Worm (Caenorhabditis elegans) whole organism, young adult: Measurements from ENCODE around the gene ptr-1.

Source experiments
- C06A6.2 ChIP-seq: fragments of 200-800 bp; sonication (Bioruptor generic); conservative IDR thresholded peaks from 2 replicates; pipeline ENCODE4 v1.3.6; 2022; ENCODE audit warnings: missing genetic modification characterization, missing compliant biosample characterization
- C17E4.6 ChIP-seq: fragments of 200-800 bp; sonication (Bioruptor generic); IDR thresholded peaks from 2 replicates; pipeline ENCODE4 v1.3.6; 2022; ENCODE audit warnings: missing genetic modification reagents, missing genetic modification characterization, missing compliant biosample characterization
- F37B4.10 ChIP-seq: fragments of 200-800 bp; sonication (Bioruptor generic); IDR thresholded peaks from 2 replicates; pipeline ENCODE4 v1.3.6; 2022; ENCODE audit warnings: missing genetic modification characterization, missing compliant biosample characterization
- F52B5.7 ChIP-seq: sonication (generic microtip); optimal IDR thresholded peaks from 2 replicates; lab custom pipeline; 2016; ENCODE audit warnings: mild to moderate bottlenecking, missing genetic modification characterization, missing compliant biosample characterization
- K11D2.4 ChIP-seq: fragments of 200-800 bp; sonication (Bioruptor generic); IDR thresholded peaks from 2 replicates; pipeline ENCODE4 v1.3.6; 2022; ENCODE audit warnings: missing genetic modification reagents, missing genetic modification characterization, missing compliant biosample characterization
- Y53F4B.3 ChIP-seq: fragments of 200-800 bp; sonication (Bioruptor generic); IDR thresholded peaks from 2 replicates; pipeline ENCODE4 v1.3.6; 2022; ENCODE audit warnings: missing genetic modification reagents, missing genetic modification characterization, missing compliant biosample characterization
- akir-1 ChIP-seq: fragments of 200-800 bp; sonication (Bioruptor generic); optimal IDR thresholded peaks from 2 replicates; lab custom pipeline; 2018; ENCODE audit warnings: mild to moderate bottlenecking, missing genetic modification characterization, moderate library complexity, missing compliant biosample characterization
- aptf-2 ChIP-seq: fragments of 200-800 bp; sonication (Bioruptor generic); conservative IDR thresholded peaks from 2 replicates; pipeline ENCODE4 v1.3.6; 2022; ENCODE audit warnings: missing genetic modification reagents, missing genetic modification characterization, missing compliant biosample characterization
- aptf-3 ChIP-seq: fragments of 200-800 bp; sonication (Bioruptor generic); IDR thresholded peaks from 2 replicates; pipeline ENCODE4 v1.3.6; 2022; ENCODE audit warnings: missing genetic modification characterization, missing compliant biosample characterization
- athp-1 ChIP-seq: sonication (generic microtip); optimal IDR thresholded peaks from 2 replicates; lab custom pipeline; 2017; ENCODE audit warnings: mild to moderate bottlenecking, missing genetic modification characterization, missing compliant biosample characterization
- attf-6 ChIP-seq: fragments of 200-800 bp; sonication (Bioruptor generic); IDR thresholded peaks from 2 replicates; pipeline ENCODE4 v1.3.6; 2022; ENCODE audit warnings: missing genetic modification reagents, missing genetic modification characterization, missing compliant biosample characterization
- ceh-27 ChIP-seq: fragments of 200-800 bp; sonication (Bioruptor generic); optimal IDR thresholded peaks from 2 replicates; lab custom pipeline; 2018; ENCODE audit warnings: mild to moderate bottlenecking, missing genetic modification characterization, moderate library complexity, missing compliant biosample characterization
- ceh-91 ChIP-seq: fragments of 200-800 bp; sonication (Bioruptor generic); IDR thresholded peaks from 2 replicates; pipeline ENCODE4 v1.3.6; 2022; ENCODE audit warnings: missing genetic modification reagents, missing genetic modification characterization, missing compliant biosample characterization
- die-1 ChIP-seq: sonication (generic microtip); optimal IDR thresholded peaks from 2 replicates; lab custom pipeline; 2016; ENCODE audit warnings: missing genotype, mild to moderate bottlenecking, missing genetic modification characterization, missing compliant biosample characterization
- efl-1 ChIP-seq: fragments of 150-350 bp; optimal IDR thresholded peaks from 2 replicates; lab custom pipeline; 2014; ENCODE audit warnings: missing biosample characterization, missing genetic modification reagents, missing genetic modification characterization
- egl-18 ChIP-seq: fragments of 200-800 bp; sonication (Bioruptor generic); IDR thresholded peaks from 2 replicates; pipeline ENCODE4 v1.3.6; 2022; ENCODE audit warnings: missing genetic modification reagents, missing genetic modification characterization, missing compliant biosample characterization
- gei-17 ChIP-seq: fragments of 200-800 bp; sonication (Bioruptor generic); optimal IDR thresholded peaks from 2 replicates; lab custom pipeline; 2018; ENCODE audit warnings: mild to moderate bottlenecking, missing genetic modification characterization, missing compliant biosample characterization
- him-1 ChIP-seq: sonication (generic microtip); optimal IDR thresholded peaks from 2 replicates; lab custom pipeline; 2016; ENCODE audit warnings: missing genotype, missing genetic modification reagents, missing genetic modification characterization, missing compliant biosample characterization
- hmg-1.2 ChIP-seq: fragments of 200-800 bp; sonication (Bioruptor generic); IDR thresholded peaks from 2 replicates; pipeline ENCODE4 v1.3.6; 2022; ENCODE audit warnings: missing genetic modification reagents, missing genetic modification characterization, missing compliant biosample characterization
- hsf-1 ChIP-seq: fragments of 200-800 bp; sonication (Bioruptor generic); IDR thresholded peaks from 2 replicates; pipeline ENCODE4 v1.3.6; 2022; ENCODE audit warnings: missing genetic modification reagents, missing genetic modification characterization, missing compliant biosample characterization
- lin-54 ChIP-seq: fragments of 200-800 bp; sonication (Bioruptor generic); optimal IDR thresholded peaks from 2 replicates; lab custom pipeline; 2018; ENCODE audit warnings: mild to moderate bottlenecking, missing genetic modification characterization, missing compliant biosample characterization
- lir-1 ChIP-seq: fragments of 200-800 bp; sonication (Bioruptor generic); conservative IDR thresholded peaks from 2 replicates; pipeline ENCODE4 v1.3.6; 2022; ENCODE audit warnings: missing genetic modification reagents, missing genetic modification characterization, missing compliant biosample characterization
- madf-8 ChIP-seq: fragments of 200-800 bp; sonication (Bioruptor generic); conservative IDR thresholded peaks from 2 replicates; pipeline ENCODE4 v1.3.6; 2022; ENCODE audit warnings: missing genetic modification reagents, missing genetic modification characterization, missing compliant biosample characterization
- mel-28 ChIP-seq: sonication (generic microtip); optimal IDR thresholded peaks from 2 replicates; lab custom pipeline; 2016; ENCODE audit warnings: borderline replicate concordance, mild to moderate bottlenecking, missing genetic modification characterization, missing compliant biosample characterization
- nhr-179 ChIP-seq: sonication (generic microtip); optimal IDR thresholded peaks from 2 replicates; lab custom pipeline; 2016; ENCODE audit warnings: mild to moderate bottlenecking, missing genetic modification characterization, missing compliant biosample characterization
- nhr-27 ChIP-seq: fragments of 200-800 bp; sonication (Bioruptor generic); optimal IDR thresholded peaks from 2 replicates; lab custom pipeline; 2018; ENCODE audit warnings: mild to moderate bottlenecking, missing genetic modification characterization, moderate library complexity, missing compliant biosample characterization
- pha-4 ChIP-seq: fragments of 150-350 bp; sonication (generic microtip); optimal IDR thresholded peaks from 2 replicates; lab custom pipeline; 2014; ENCODE audit warnings: missing biosample characterization, missing genetic modification reagents, missing genetic modification characterization
- repo-1 ChIP-seq: sonication (generic microtip); optimal IDR thresholded peaks from 2 replicates; lab custom pipeline; 2017; ENCODE audit warnings: mild to moderate bottlenecking, missing genetic modification characterization, missing compliant biosample characterization
- somi-1 ChIP-seq: fragments of 200-800 bp; sonication (Bioruptor generic); optimal IDR thresholded peaks from 2 replicates; lab custom pipeline; 2018; ENCODE audit warnings: mild to moderate bottlenecking, missing genetic modification characterization, missing compliant biosample characterization
- tlf-1 ChIP-seq: fragments of 200-800 bp; sonication (Bioruptor generic); optimal IDR thresholded peaks from 2 replicates; lab custom pipeline; 2018; ENCODE audit warnings: mild to moderate bottlenecking, missing genetic modification characterization, missing compliant biosample characterization
- zfh-2 ChIP-seq: fragments of 200-800 bp; sonication (Bioruptor generic); conservative IDR thresholded peaks from 2 replicates; pipeline ENCODE4 v1.3.6; 2022; ENCODE audit warnings: missing genetic modification reagents, missing genetic modification characterization, missing compliant biosample characterization
- ztf-22 ChIP-seq: fragments of 200-800 bp; sonication (Bioruptor generic); optimal IDR thresholded peaks from 2 replicates; lab custom pipeline; 2018; ENCODE audit warnings: mild to moderate bottlenecking, missing genetic modification characterization, moderate library complexity, missing compliant biosample characterization
- ztf-25 ChIP-seq: fragments of 200-800 bp; sonication (Bioruptor generic); IDR thresholded peaks from 2 replicates; pipeline ENCODE4 v1.3.6; 2022; ENCODE audit warnings: missing genetic modification reagents, missing genetic modification characterization, missing compliant biosample characterization

Gene ptr-1

ce11 chrV:9181669-9182250 lies at the start of gene ptr-1:
Gene ptr-1, minus strand, starts transcription at chrV:9181719.
- TF ChIP-seq F37B4.10 (GFP tag; lab: Robert Waterston, UW), result 0 out of 2 replicates have a peak, but pooled peaks have one; percentile 44
- TF ChIP-seq C06A6.2 (GFP tag; lab: Robert Waterston, UW), result no peak

ce11 chrV:9225675-9226144 lies 44.2 kb upstream of the ptr-1 start, which contains the start of gene F07C3.2:
Gene F07C3.2, plus strand, starts transcription at chrV:9226094.
- TF ChIP-seq ztf-25, result no peak
- TF ChIP-seq aptf-2 (GFP tag; lab: Robert Waterston, UW), result no peak
- TF ChIP-seq lin-54, result no peak
- TF ChIP-seq K11D2.4 (GFP tag; lab: Robert Waterston, UW), result no peak
- no peak for TF ChIP-seq ceh-27 (GFP tag; lab: Kevin White, UChicago)
- TF ChIP-seq ceh-91 (GFP tag; lab: Robert Waterston, UW), result no peak
- no peak for TF ChIP-seq athp-1 (tag; lab: Kevin White, UChicago)
- TF ChIP-seq, all 124 proteins: peak for 0

- TF ChIP-seq somi-1 (GFP tag; lab: Kevin White, UChicago) (no peak), repo-1 (tag; lab: Kevin White, UChicago) (no peak), aptf-3 (GFP tag; lab: Robert Waterston, UW) (no peak), hsf-1 (GFP tag; lab: Robert Waterston, UW) (no peak), F52B5.7 (tag; lab: Kevin White, UChicago) (no peak), efl-1 (GFP tag; lab: Kevin White, UChicago) (no peak), egl-18 (no peak), him-1 (tag; lab: Kevin White, UChicago) (no peak)
- TF ChIP-seq, all 124 proteins: peak for 0
Measured at ce11 chrV:9224981-9225380, 43.5 kb upstream of the ptr-1 start.

ce11 chrV:9224377-9224776 lies 42.9 kb upstream of the ptr-1 start:
- TF ChIP-seq nhr-27 (tag; lab: Kevin White, UChicago), result no peak
- no peak for TF ChIP-seq tlf-1 (GFP tag; lab: Kevin White, UChicago)
- no peak for TF ChIP-seq lin-54
- no peak for TF ChIP-seq mel-28 (tag; lab: Kevin White, UChicago)
- no peak for TF ChIP-seq C17E4.6 (GFP tag; lab: Robert Waterston, UW)
- no peak for TF ChIP-seq hmg-1.2 (GFP tag; lab: Robert Waterston, UW)
- no peak for TF ChIP-seq attf-6
- no peak for TF ChIP-seq ztf-22 (GFP tag; lab: Kevin White, UChicago)
- TF ChIP-seq athp-1 (tag; lab: Kevin White, UChicago), result no peak

- TF ChIP-seq nhr-179 (tag; lab: Kevin White, UChicago) (no peak), lir-1 (no peak), repo-1 (tag; lab: Kevin White, UChicago) (no peak), athp-1 (tag; lab: Kevin White, UChicago) (no peak), zfh-2 (GFP tag; lab: Robert Waterston, UW) (peak; percentile 78)
Measured at ce11 chrV:9222819-9223218, 41.3 kb upstream of the ptr-1 start.

ce11 chrV:9221566-9221965 lies 40.0 kb upstream of the ptr-1 start, which contains the start of gene grd-6:
Gene grd-6, plus strand, starts transcription at chrV:9221866.
- TF ChIP-seq pha-4, result no peak
- no peak for TF ChIP-seq gei-17
- TF ChIP-seq madf-8, result no peak
- TF ChIP-seq ztf-25, result no peak
- TF ChIP-seq akir-1 (GFP tag; lab: Kevin White, UChicago), result no peak
- TF ChIP-seq Y53F4B.3 (GFP tag; lab: Robert Waterston, UW), result no peak
- no peak for TF ChIP-seq die-1 (tag; lab: Kevin White, UChicago)
- TF ChIP-seq, all 124 proteins: peak for 0
